Fruit fly (Drosophila melanogaster) whole organism, embryonic: ENCODE data around the gene CG6094.

Source experiments
- CG10431 ChIP-seq: fragments of 200-800 bp; sonication (Bioruptor generic); optimal IDR thresholded peaks from 3 replicates; lab custom pipeline; 2018; ENCODE audit warnings: missing biosample characterization, mild to moderate bottlenecking, missing genetic modification characterization
- CG10979 ChIP-seq: fragments of 200-800 bp; sonication (Bioruptor generic); optimal IDR thresholded peaks from 2 replicates; lab custom pipeline; 2018; ENCODE audit warnings: missing biosample characterization, mild to moderate bottlenecking, missing genetic modification characterization, moderate library complexity
- CG11093 ChIP-seq: fragments of 200-800 bp; sonication (Bioruptor generic); IDR thresholded peaks from 3 replicates; pipeline ENCODE4 v1.3.6; 2022; ENCODE audit warnings: missing biosample characterization, missing genetic modification characterization
- CG11696 ChIP-seq: fragments of 200-800 bp; sonication (Bioruptor generic); IDR thresholded peaks from 2 replicates; pipeline ENCODE4 v1.3.6; 2022; ENCODE audit warnings: missing biosample characterization, missing genetic modification characterization
- CG12299 ChIP-seq: fragments of 200-800 bp; sonication (Bioruptor generic); optimal IDR thresholded peaks from 2 replicates; lab custom pipeline; 2018; ENCODE audit warnings: missing biosample characterization, mild to moderate bottlenecking, missing genetic modification characterization
- CG13296 ChIP-seq: fragments of 200-800 bp; sonication (Bioruptor generic); optimal IDR thresholded peaks from 3 replicates; lab custom pipeline; 2018; ENCODE audit warnings: missing biosample characterization, mild to moderate bottlenecking, missing genetic modification characterization
- CG16779 ChIP-seq: fragments of 200-800 bp; sonication (Bioruptor generic); IDR thresholded peaks from 2 replicates; pipeline ENCODE4 v1.3.6; 2022; ENCODE audit warnings: missing biosample characterization, missing genetic modification characterization
- CG17359 ChIP-seq: fragments of 200-800 bp; sonication (Bioruptor generic); optimal IDR thresholded peaks from 3 replicates; lab custom pipeline; 2018; ENCODE audit warnings: missing biosample characterization, mild to moderate bottlenecking, missing genetic modification characterization, moderate library complexity
- CG18011 ChIP-seq: fragments of 200-800 bp; sonication (Bioruptor generic); optimal IDR thresholded peaks from 2 replicates; lab custom pipeline; 2017; ENCODE audit warnings: missing biosample characterization, missing genetic modification characterization, mild to moderate bottlenecking, moderate library complexity, missing genotype
- CG2889 ChIP-seq: fragments of 200-800 bp; sonication (Bioruptor generic); IDR thresholded peaks from 3 replicates; pipeline ENCODE4 v1.3.6; 2022; ENCODE audit warnings: missing biosample characterization, missing genetic modification characterization
- CG31388 ChIP-seq: fragments of 200-800 bp; sonication (Bioruptor generic); optimal IDR thresholded peaks from 2 replicates; lab custom pipeline; 2016; ENCODE audit warnings: missing biosample characterization, missing genetic modification characterization
- CG3838 ChIP-seq: fragments of 200-800 bp; sonication (Bioruptor generic); optimal IDR thresholded peaks from 3 replicates; lab custom pipeline; 2016; ENCODE audit warnings: missing biosample characterization, missing genetic modification characterization
- CG3847 ChIP-seq: fragments of 200-800 bp; sonication (Bioruptor generic); IDR thresholded peaks from 2 replicates; pipeline ENCODE4 v1.3.6; 2022; ENCODE audit warnings: missing biosample characterization, missing genetic modification characterization
- CG4424 ChIP-seq: fragments of 200-800 bp; sonication (Bioruptor generic); optimal IDR thresholded peaks from 3 replicates; lab custom pipeline; 2016; ENCODE audit warnings: missing biosample characterization, missing genetic modification characterization
- CG5953 ChIP-seq: fragments of 200-800 bp; sonication (Bioruptor generic); IDR thresholded peaks from 2 replicates; pipeline ENCODE4 v1.3.6; 2022; ENCODE audit warnings: missing biosample characterization, missing genetic modification characterization
- CG7357 ChIP-seq: fragments of 200-800 bp; sonication (Bioruptor generic); IDR thresholded peaks from 3 replicates; pipeline ENCODE4 v1.3.6; 2022; ENCODE audit warnings: missing biosample characterization, missing genetic modification characterization
- CG7987 ChIP-seq: fragments of 200-800 bp; sonication (Bioruptor generic); optimal IDR thresholded peaks from 2 replicates; lab custom pipeline; 2018; ENCODE audit warnings: missing biosample characterization, mild to moderate bottlenecking, missing genetic modification characterization, moderate library complexity
- CG8089 ChIP-seq: fragments of 200-800 bp; sonication (Bioruptor generic); optimal IDR thresholded peaks from 3 replicates; lab custom pipeline; 2016; ENCODE audit warnings: missing biosample characterization, missing genetic modification characterization
- Dip3 ChIP-seq: fragments of 200-800 bp; sonication (Bioruptor generic); optimal IDR thresholded peaks from 3 replicates; lab custom pipeline; 2016; ENCODE audit warnings: missing biosample characterization, missing genetic modification characterization
- Elba2 ChIP-seq: fragments of 200-800 bp; sonication (Bioruptor generic); optimal IDR thresholded peaks from 3 replicates; lab custom pipeline; 2016; ENCODE audit warnings: missing biosample characterization, missing genetic modification characterization
- Ets97D ChIP-seq: fragments of 200-800 bp; sonication (Bioruptor generic); optimal IDR thresholded peaks from 3 replicates; lab custom pipeline; 2016; ENCODE audit warnings: missing biosample characterization, missing genetic modification characterization
- Fer1 ChIP-seq: fragments of 200-800 bp; sonication (Bioruptor generic); optimal IDR thresholded peaks from 2 replicates; lab custom pipeline; 2017; ENCODE audit warnings: missing biosample characterization, mild to moderate bottlenecking, missing genetic modification characterization
- Hand ChIP-seq: fragments of 200-800 bp; sonication (Bioruptor generic); optimal IDR thresholded peaks from 2 replicates; lab custom pipeline; 2017; ENCODE audit warnings: mild to moderate bottlenecking, missing biosample characterization, missing genetic modification reagents, missing genetic modification characterization
- Hey ChIP-seq: fragments of 200-800 bp; sonication (Bioruptor generic); optimal IDR thresholded peaks from 3 replicates; lab custom pipeline; 2018; ENCODE audit warnings: missing biosample characterization, mild to moderate bottlenecking, missing genetic modification characterization
- Hr3 ChIP-seq: fragments of 200-800 bp; sonication (Bioruptor generic); optimal IDR thresholded peaks from 3 replicates; lab custom pipeline; 2016; ENCODE audit warnings: missing biosample characterization, missing genetic modification characterization
- Neu2 ChIP-seq: fragments of 200-800 bp; sonication (Bioruptor generic); optimal IDR thresholded peaks from 3 replicates; lab custom pipeline; 2016; ENCODE audit warnings: missing biosample characterization, missing genetic modification characterization, borderline replicate concordance
- Oli ChIP-seq: fragments of 200-800 bp; sonication (Bioruptor generic); optimal IDR thresholded peaks from 2 replicates; lab custom pipeline; 2018; ENCODE audit warnings: missing biosample characterization, mild to moderate bottlenecking, missing genetic modification characterization, moderate library complexity
- Sry-δ ChIP-seq: fragments of 200-800 bp; sonication (Bioruptor generic); optimal IDR thresholded peaks from 2 replicates; lab custom pipeline; 2016; ENCODE audit warnings: missing biosample characterization, missing genetic modification characterization
- Taf1 ChIP-seq: fragments of 200-800 bp; sonication (Bioruptor generic); IDR thresholded peaks from 2 replicates; pipeline ENCODE4 v1.3.6; 2022; ENCODE audit warnings: missing biosample characterization, missing genetic modification characterization
- amos ChIP-seq: fragments of 200-800 bp; sonication (Bioruptor generic); IDR thresholded peaks from 2 replicates; pipeline ENCODE4 v1.3.6; 2022; ENCODE audit warnings: missing biosample characterization, missing genetic modification characterization; ENCODE audit not compliant: partially characterized antibody
- aop ChIP-seq: fragments of 200-800 bp; sonication (Bioruptor generic); IDR thresholded peaks from 2 replicates; pipeline ENCODE4 v1.3.6; 2022; ENCODE audit warnings: missing biosample characterization, missing genetic modification characterization
- ase ChIP-seq: fragments of 200-800 bp; sonication (Bioruptor generic); IDR thresholded peaks from 3 replicates; pipeline ENCODE4 v1.3.6; 2022; ENCODE audit warnings: missing biosample characterization, missing genetic modification characterization
- chinmo ChIP-seq: fragments of 200-800 bp; sonication (Bioruptor generic); IDR thresholded peaks from 4 replicates; pipeline ENCODE4 v1.3.6; 2022; ENCODE audit warnings: missing biosample characterization, missing genetic modification characterization; ENCODE audit not compliant: partially characterized antibody
- chm ChIP-seq: fragments of 200-800 bp; sonication (Bioruptor generic); IDR thresholded peaks from 2 replicates; pipeline ENCODE4 v1.3.6; 2022; ENCODE audit warnings: missing biosample characterization, missing genetic modification characterization
- chn ChIP-seq: fragments of 200-800 bp; sonication (Bioruptor generic); optimal IDR thresholded peaks from 2 replicates; lab custom pipeline; 2016; ENCODE audit warnings: missing biosample characterization, missing genetic modification characterization
- croc ChIP-seq: fragments of 200-800 bp; sonication (Bioruptor generic); conservative IDR thresholded peaks from 3 replicates; pipeline ENCODE4 v1.3.6; 2022; ENCODE audit warnings: missing biosample characterization, missing genetic modification characterization
- kni ChIP-seq: fragments of 200-800 bp; sonication (Bioruptor generic); optimal IDR thresholded peaks from 3 replicates; lab custom pipeline; 2017; ENCODE audit warnings: mild to moderate bottlenecking, missing biosample characterization, missing genetic modification reagents, missing genetic modification characterization
- luna ChIP-seq: fragments of 200-800 bp; sonication (Bioruptor generic); optimal IDR thresholded peaks from 2 replicates; lab custom pipeline; 2016; ENCODE audit warnings: missing biosample characterization, missing genetic modification characterization
- maf-S ChIP-seq: fragments of 200-800 bp; sonication (Bioruptor generic); optimal IDR thresholded peaks from 2 replicates; lab custom pipeline; 2016; ENCODE audit warnings: missing biosample characterization, missing genetic modification characterization
- nmo ChIP-seq: fragments of 200-800 bp; sonication (Bioruptor generic); optimal IDR thresholded peaks from 2 replicates; lab custom pipeline; 2018; ENCODE audit warnings: missing biosample characterization, mild to moderate bottlenecking, missing genetic modification characterization, moderate library complexity
- pan ChIP-seq, 4 experiments: fragments of >200 bp in 3 of 4; fragments of 200-800 bp in 1 of 4; sonication (Bioruptor generic) in 1 of 4; optimal IDR thresholded peaks in 3 of 4; IDR thresholded peaks in 1 of 4; 2 replicates each; pipeline versions ENCODE4 v1.3.6 to Lab custom; 2017 to 2022; ENCODE audit warnings: missing biosample characterization in 2 of 4, missing genetic modification characterization in 2 of 4, mixed read lengths in 1 of 4
- phol ChIP-seq: fragments of 200-800 bp; sonication (Bioruptor generic); optimal IDR thresholded peaks from 3 replicates; lab custom pipeline; 2018; ENCODE audit warnings: missing biosample characterization, mild to moderate bottlenecking, missing genetic modification characterization, moderate library complexity
- sima ChIP-seq: fragments of 200-800 bp; sonication (Bioruptor generic); optimal IDR thresholded peaks from 2 replicates; lab custom pipeline; 2016; ENCODE audit warnings: missing biosample characterization, missing genetic modification characterization
- stc ChIP-seq: fragments of 200-800 bp; sonication (Bioruptor generic); IDR thresholded peaks from 2 replicates; pipeline ENCODE4 v1.3.6; 2022; ENCODE audit warnings: missing biosample characterization, missing genetic modification characterization
- tap ChIP-seq: fragments of 200-800 bp; optimal IDR thresholded peaks from 3 replicates; lab custom pipeline; 2019; ENCODE audit warnings: missing biosample characterization, mild to moderate bottlenecking, missing genetic modification characterization, moderate library complexity
- unc-4 ChIP-seq: fragments of 200-800 bp; sonication (Bioruptor generic); IDR thresholded peaks from 2 replicates; pipeline ENCODE4 v1.3.6; 2022; ENCODE audit warnings: missing biosample characterization, missing genetic modification characterization; ENCODE audit not compliant: partially characterized antibody
- usp ChIP-seq: fragments of >200 bp; optimal IDR thresholded peaks from 2 replicates; lab custom pipeline; 2017; ENCODE audit warnings: missing biosample characterization, missing genetic modification characterization
- wdn ChIP-seq: fragments of 200-800 bp; sonication (Bioruptor generic); IDR thresholded peaks from 2 replicates; pipeline ENCODE4 v1.3.6; 2022; ENCODE audit warnings: missing biosample characterization, missing genetic modification characterization
- yki ChIP-seq: fragments of >200 bp; optimal IDR thresholded peaks from 3 replicates; lab custom pipeline; 2018
- z ChIP-seq: fragments of 200-800 bp; sonication (Bioruptor generic); IDR thresholded peaks from 3 replicates; pipeline ENCODE4 v1.3.6; 2022; ENCODE audit warnings: missing biosample characterization, missing genetic modification characterization

Gene CG6094

DNA sequence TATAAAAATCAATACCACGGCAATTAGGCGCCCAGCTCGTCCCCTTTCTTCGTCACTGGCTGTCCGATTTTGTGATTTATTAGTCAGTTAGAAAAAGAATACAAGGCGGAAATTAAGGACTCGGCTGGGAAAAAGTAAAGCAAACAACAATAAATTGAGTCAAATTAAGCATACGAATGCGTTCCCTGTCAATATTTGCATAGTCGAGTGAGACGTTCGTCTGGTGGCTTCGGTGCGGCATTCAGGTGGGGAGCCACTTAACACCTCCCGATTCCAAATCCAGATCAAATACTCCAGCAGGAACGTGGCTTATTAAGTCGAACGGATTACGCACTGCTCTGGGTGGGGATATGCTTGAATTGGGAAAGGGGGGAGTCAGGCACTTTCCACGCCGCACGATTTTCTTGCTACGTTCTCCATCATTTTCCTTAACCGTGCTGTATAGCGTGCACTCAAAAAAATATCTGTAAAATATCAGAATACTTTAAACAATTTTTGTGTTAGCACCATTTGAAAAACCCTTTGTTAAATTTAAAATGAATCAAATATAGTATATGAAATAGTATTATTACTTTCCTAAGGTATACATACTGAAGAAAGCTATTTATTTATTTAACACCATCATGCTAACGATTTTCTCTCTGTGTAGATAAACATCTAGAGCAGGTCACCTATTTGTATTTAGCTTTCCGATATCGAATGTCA, 36.3 kb downstream of the CG6094 start (continued):
- no peak for TF ChIP-seq Elba2 (GFP tag; lab: Kevin White, UChicago)
- TF ChIP-seq CG4424 (GFP tag; lab: Kevin White, UChicago): peak; percentile 57
- TF ChIP-seq z (GFP tag; lab: Robert Waterston, UW): 0 out of 3 replicates have a peak, but pooled peaks have one; percentile 34
- TF ChIP-seq CG13296 (GFP tag; lab: Kevin White, UChicago): no peak
- peak; percentile 73 for TF ChIP-seq nmo (GFP tag; lab: Kevin White, UChicago)
- TF ChIP-seq CG17359 (tag; lab: Kevin White, UChicago): peak; percentile 56
- no peak for TF ChIP-seq Hand (GFP tag; lab: Kevin White, UChicago)
- no peak for TF ChIP-seq Hey (tag; lab: Kevin White, UChicago)
- TF ChIP-seq maf-S (GFP tag; lab: Kevin White, UChicago): no peak
- TF ChIP-seq amos (GFP tag; lab: Robert Waterston, UW): no peak
- no peak for TF ChIP-seq chinmo
- TF ChIP-seq CG8089 (GFP tag; lab: Kevin White, UChicago): no peak
- no peak for TF ChIP-seq CG5953 (GFP tag; lab: Robert Waterston, UW)
- no peak for TF ChIP-seq usp
- no peak for TF ChIP-seq unc-4 (GFP tag; lab: Robert Waterston, UW)
- TF ChIP-seq chm: no peak
- TF ChIP-seq CG18011 (GFP tag; lab: Kevin White, UChicago): no peak
- no peak for TF ChIP-seq sima (GFP tag; lab: Kevin White, UChicago)
- TF ChIP-seq Oli (tag; lab: Kevin White, UChicago): peak; percentile 60
- peak; percentile 73 for TF ChIP-seq phol (tag; lab: Kevin White, UChicago)
- TF ChIP-seq Taf1 (GFP tag; lab: Robert Waterston, UW): no peak
- no peak for TF ChIP-seq luna
- no peak for TF ChIP-seq CG11093 (GFP tag; lab: Robert Waterston, UW)
- no peak for TF ChIP-seq chn (GFP tag; lab: Kevin White, UChicago)
- peak; percentile 43 for TF ChIP-seq tap (tag; lab: Kevin White, UChicago)
- TF ChIP-seq CG10431: no peak
- peak; percentile 69 for TF ChIP-seq Hr3 (GFP tag; lab: Kevin White, UChicago)
- TF ChIP-seq CG7987 (GFP tag; lab: Kevin White, UChicago): no peak
- TF ChIP-seq kni (GFP tag; lab: Kevin White, UChicago): peak; percentile 43
- TF ChIP-seq Sry-δ (GFP tag; lab: Kevin White, UChicago): no peak
- TF ChIP-seq CG2889 (GFP tag; lab: Robert Waterston, UW): no peak
- TF ChIP-seq croc (GFP tag; lab: Robert Waterston, UW): peak; percentile 57
- no peak for TF ChIP-seq Ets97D (GFP tag; lab: Kevin White, UChicago)
- TF ChIP-seq yki (lab: Kevin White, UChicago): no peak
- TF ChIP-seq pan (optimal IDR thresholded peaks at IDR 0.05; lab: Kevin White, UChicago): no peak
- peak in 1 of 2 experiments; percentile 33 for TF ChIP-seq pan (GFP tag; optimal IDR thresholded peaks at IDR 0.05 in 1 of 2, IDR thresholded peaks at IDR 0.05 in 1 of 2)
- no peak for TF ChIP-seq wdn
- TF ChIP-seq Neu2: no peak
- no peak for TF ChIP-seq Dip3
- TF ChIP-seq CG3838: no peak
- TF ChIP-seq CG11696 (GFP tag; lab: Robert Waterston, UW): 0 out of 2 replicates have a peak, but pooled peaks have one; percentile 9
- TF ChIP-seq aop (GFP tag; lab: Robert Waterston, UW): no peak
- TF ChIP-seq CG16779 (GFP tag; lab: Robert Waterston, UW): no peak
- no peak for TF ChIP-seq CG7357 (GFP tag; lab: Robert Waterston, UW)
- peak; percentile 84 for TF ChIP-seq CG10979 (tag; lab: Kevin White, UChicago)
- no peak for TF ChIP-seq Fer1 (GFP tag; lab: Kevin White, UChicago)
- TF ChIP-seq stc (GFP tag; lab: Robert Waterston, UW): peak; percentile 19; the same call in 1 of the 2 replicates
- TF ChIP-seq ase (GFP tag; lab: Robert Waterston, UW): no peak
- TF ChIP-seq CG12299 (tag; lab: Kevin White, UChicago): no peak
- TF ChIP-seq CG31388: no peak
- TF ChIP-seq CG3847 (GFP tag; lab: Robert Waterston, UW): no peak
